Fruit fly (Drosophila melanogaster): ENCODE data around the gene CG9393.
A peak's percentile ranks its signal among the peaks of the same experiment; 100 is the strongest.

Gene CG9393

DNA sequence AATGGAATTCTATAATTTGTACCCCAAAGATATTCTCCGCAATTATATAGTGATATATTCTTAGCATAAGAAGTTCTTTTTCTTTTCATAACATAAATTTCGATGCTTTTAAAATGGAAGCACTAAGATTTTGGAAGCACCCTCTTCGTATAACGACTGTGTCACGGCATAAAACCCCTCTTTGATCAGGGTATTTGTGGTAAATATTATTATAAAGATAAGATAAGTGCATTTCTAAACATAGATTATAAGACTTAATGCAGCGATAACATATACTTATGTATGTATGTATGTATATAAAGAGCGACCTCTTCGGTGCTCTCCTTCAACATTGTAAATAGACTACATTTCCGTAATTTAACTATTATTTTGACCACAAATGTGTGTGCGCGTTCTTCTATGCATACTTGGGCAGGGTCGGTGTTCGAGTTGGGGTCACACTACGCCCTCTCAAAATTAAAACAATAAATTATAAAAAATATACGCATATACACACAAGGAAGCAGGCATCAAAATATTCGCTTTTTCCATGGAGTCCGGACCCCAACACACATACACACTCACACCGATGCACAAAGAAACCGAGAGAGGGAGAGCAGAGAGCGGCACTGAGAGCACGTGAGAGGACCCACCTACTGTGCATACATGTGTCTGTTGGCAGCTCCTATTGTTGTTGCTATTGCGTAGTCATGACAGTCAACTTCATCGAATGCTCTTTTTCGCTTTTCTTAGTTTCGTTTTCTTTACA, 13.0 kb downstream of the CG9393 start:
- TF ChIP-seq Dfd (GFP tag; optimal IDR thresholded peaks at IDR 0.05) (no peak), h (GFP tag; optimal IDR thresholded peaks at IDR 0.05) (peak; percentile 30), N (GFP tag; optimal IDR thresholded peaks at IDR 0.05) (peak; percentile 56), fru (GFP tag; optimal IDR thresholded peaks at IDR 0.05) (no peak), psq (GFP tag; optimal IDR thresholded peaks at IDR 0.05) (no peak), Dif (GFP tag; optimal IDR thresholded peaks at IDR 0.05; ENCODE audit: partially characterized antibody) (peak; percentile 100), sv (GFP tag; optimal IDR thresholded peaks at IDR 0.05) (no peak), Hr78 (GFP tag; optimal IDR thresholded peaks at IDR 0.05) (no peak), OdsH (GFP tag; optimal IDR thresholded peaks at IDR 0.05) (peak; percentile 23), Jra (GFP tag; optimal IDR thresholded peaks at IDR 0.05) (peak; percentile 31), jim (GFP tag; optimal IDR thresholded peaks at IDR 0.05) (no peak), woc (GFP tag; optimal IDR thresholded peaks at IDR 0.05) (no peak), dmrt93B (GFP tag; optimal IDR thresholded peaks at IDR 0.05) (no peak), Myc (optimal IDR thresholded peaks at IDR 0.05) (no peak), CG32264 (GFP tag; optimal IDR thresholded peaks at IDR 0.05) (peak; percentile 16), Sp1 (GFP tag; optimal IDR thresholded peaks at IDR 0.05) (no peak), Rel (GFP tag; optimal IDR thresholded peaks at IDR 0.05) (peak; percentile 64), Rel (tag; optimal IDR thresholded peaks at IDR 0.05) (no peak), ey (GFP tag; optimal IDR thresholded peaks at IDR 0.05) (no peak), GATAd (GFP tag; optimal IDR thresholded peaks at IDR 0.05) (no peak), pan (optimal IDR thresholded peaks at IDR 0.05) (no peak), CG9705 (GFP tag; optimal IDR thresholded peaks at IDR 0.05) (no peak), br (GFP tag; optimal IDR thresholded peaks at IDR 0.05) (peak; percentile 26), Abd-B (GFP tag; optimal IDR thresholded peaks at IDR 0.05) (no peak), dsf (GFP tag; optimal IDR thresholded peaks at IDR 0.05; ENCODE audit: borderline replicate concordance) (no peak), Hnf4 (GFP tag; optimal IDR thresholded peaks at IDR 0.05) (peak; percentile 70), rgr (GFP tag; optimal IDR thresholded peaks at IDR 0.05) (peak; percentile 10), Vsx2 (GFP tag; optimal IDR thresholded peaks at IDR 0.05; ENCODE audit: partially characterized antibody) (peak; percentile 98), CrebA (GFP tag; optimal IDR thresholded peaks at IDR 0.05; ENCODE audit: borderline replicate concordance) (no peak), dl (GFP tag; optimal IDR thresholded peaks at IDR 0.05; ENCODE audit: insufficient read depth in 1 of 2, partially characterized antibody in 2 of 2) (peak; percentile 99), foxo (GFP tag; optimal IDR thresholded peaks at IDR 0.05) (no peak), usp (GFP tag; optimal IDR thresholded peaks at IDR 0.05) (no peak), sage (GFP tag; optimal IDR thresholded peaks at IDR 0.05) (peak; percentile 66), Hr83 (GFP tag; optimal IDR thresholded peaks at IDR 0.05; ENCODE audit: poor library complexity, severe bottlenecking) (peak; percentile 91), lola (GFP tag; optimal IDR thresholded peaks at IDR 0.05) (no peak), HLH106 (tag; optimal IDR thresholded peaks at IDR 0.05) (no peak), tai (GFP tag; optimal IDR thresholded peaks at IDR 0.05) (no peak), Mio (GFP tag; optimal IDR thresholded peaks at IDR 0.05) (no peak), brk (GFP tag; optimal IDR thresholded peaks at IDR 0.05) (peak; percentile 24)

DNA sequence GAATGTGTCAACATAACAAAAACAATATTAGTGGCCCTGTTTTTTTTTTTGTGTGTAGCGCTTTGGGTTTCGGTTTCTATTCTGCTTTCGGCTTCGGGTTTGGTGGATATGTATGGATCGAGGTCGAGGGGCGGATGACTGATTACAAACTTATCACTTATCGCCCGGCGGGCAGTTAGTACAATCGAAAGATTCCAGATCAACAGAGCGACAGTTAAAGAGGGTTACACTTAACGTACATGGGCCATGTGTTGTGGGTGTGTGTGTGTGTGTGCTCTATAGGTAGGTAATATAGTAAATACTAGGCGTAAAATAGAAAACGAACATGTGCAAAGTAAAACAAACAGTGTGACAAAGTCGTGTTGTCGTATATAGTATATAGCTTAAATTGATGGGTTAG, 14.7 kb downstream of the CG9393 start:
- no peak for TF ChIP-seq Abd-B (GFP tag; optimal IDR thresholded peaks at IDR 0.05)
- no peak for TF ChIP-seq woc (GFP tag; optimal IDR thresholded peaks at IDR 0.05)
- no peak for TF ChIP-seq dmrt93B (GFP tag; optimal IDR thresholded peaks at IDR 0.05)
- TF ChIP-seq OdsH (GFP tag; optimal IDR thresholded peaks at IDR 0.05): no peak
- no peak for TF ChIP-seq Rel (GFP tag; optimal IDR thresholded peaks at IDR 0.05)
- TF ChIP-seq Rel (tag; optimal IDR thresholded peaks at IDR 0.05): no peak
- TF ChIP-seq CG32264 (GFP tag; optimal IDR thresholded peaks at IDR 0.05): no peak
- TF ChIP-seq Jra (GFP tag; optimal IDR thresholded peaks at IDR 0.05): no peak
- no peak for TF ChIP-seq foxo (GFP tag; optimal IDR thresholded peaks at IDR 0.05)
- TF ChIP-seq CrebA (GFP tag; optimal IDR thresholded peaks at IDR 0.05; ENCODE audit: borderline replicate concordance): no peak
- TF ChIP-seq lola (GFP tag; optimal IDR thresholded peaks at IDR 0.05): no peak
- TF ChIP-seq Hnf4 (GFP tag; optimal IDR thresholded peaks at IDR 0.05): no peak
- no peak for TF ChIP-seq Mio (GFP tag; optimal IDR thresholded peaks at IDR 0.05)
- no peak for TF ChIP-seq pan (optimal IDR thresholded peaks at IDR 0.05)
- no peak for TF ChIP-seq Hr83 (GFP tag; optimal IDR thresholded peaks at IDR 0.05; ENCODE audit: poor library complexity, severe bottlenecking)
- no peak for TF ChIP-seq Hr78 (GFP tag; optimal IDR thresholded peaks at IDR 0.05)
- no peak for TF ChIP-seq rgr (GFP tag; optimal IDR thresholded peaks at IDR 0.05)
- TF ChIP-seq tai (GFP tag; optimal IDR thresholded peaks at IDR 0.05): no peak
- TF ChIP-seq h (GFP tag; optimal IDR thresholded peaks at IDR 0.05): no peak
